Worm (Caenorhabditis elegans) whole organism, mixed stage, embryonic: ENCODE data around the gene pnp-1.

ENCODE experiments used
- M03D4.4 ChIP-seq: sonication (generic microtip); optimal IDR thresholded peaks from 2 replicates; lab custom pipeline; 2017; ENCODE audit warnings: mild to moderate bottlenecking, missing genetic modification characterization, missing compliant biosample characterization
- bed-3 ChIP-seq: fragments of 200-800 bp; sonication (Bioruptor generic); optimal IDR thresholded peaks from 3 replicates; lab custom pipeline; 2018; ENCODE audit warnings: mild to moderate bottlenecking, missing genetic modification characterization, moderate library complexity, missing compliant biosample characterization
- ceh-39 ChIP-seq: fragments of 150-350 bp; optimal IDR thresholded peaks from 2 replicates; lab custom pipeline; 2014; ENCODE audit warnings: missing biosample characterization, missing genetic modification characterization
- ceh-43 ChIP-seq: fragments of 200-800 bp; sonication (Bioruptor generic); optimal IDR thresholded peaks from 2 replicates; lab custom pipeline; 2018; ENCODE audit warnings: mild to moderate bottlenecking, missing genetic modification characterization, moderate library complexity, missing compliant biosample characterization
- ceh-83 ChIP-seq: fragments of 200-800 bp; sonication (Bioruptor generic); optimal IDR thresholded peaks from 2 replicates; lab custom pipeline; 2018; ENCODE audit warnings: mild to moderate bottlenecking, missing genetic modification characterization, missing compliant biosample characterization
- cnd-1 ChIP-seq: fragments of 200-800 bp; sonication (Bioruptor generic); optimal IDR thresholded peaks from 2 replicates; lab custom pipeline; 2018; ENCODE audit warnings: mild to moderate bottlenecking, missing genetic modification characterization, missing compliant biosample characterization
- elt-1 ChIP-seq: sonication (generic microtip); optimal IDR thresholded peaks from 2 replicates; lab custom pipeline; 2017; ENCODE audit warnings: missing genetic modification characterization, mild to moderate bottlenecking, missing compliant biosample characterization, antibody characterized with exemption, moderate library complexity, borderline replicate concordance; ENCODE audit not compliant: insufficient read depth
- elt-3 ChIP-seq: fragments of 150-350 bp; optimal IDR thresholded peaks from 2 replicates; lab custom pipeline; 2014; ENCODE audit warnings: missing biosample characterization, missing genetic modification characterization
- flh-1 ChIP-seq: fragments of 200-800 bp; sonication (Bioruptor generic); optimal IDR thresholded peaks from 2 replicates; lab custom pipeline; 2018; ENCODE audit warnings: mild to moderate bottlenecking, missing genetic modification characterization, moderate library complexity, missing compliant biosample characterization
- ham-2 ChIP-seq: fragments of 200-800 bp; sonication (Bioruptor generic); optimal IDR thresholded peaks from 2 replicates; lab custom pipeline; 2018; ENCODE audit warnings: mild to moderate bottlenecking, missing genetic modification characterization, missing compliant biosample characterization
- hlh-1 ChIP-seq: fragments of 150-350 bp; optimal IDR thresholded peaks from 2 replicates; lab custom pipeline; 2014; ENCODE audit warnings: missing biosample characterization, missing genetic modification reagents, missing genetic modification characterization
- lin-13 ChIP-seq: fragments of 150-350 bp; optimal IDR thresholded peaks from 2 replicates; lab custom pipeline; 2014; ENCODE audit warnings: missing biosample characterization, missing genetic modification characterization
- lin-32 ChIP-seq: fragments of 200-800 bp; sonication (Bioruptor generic); optimal IDR thresholded peaks from 2 replicates; lab custom pipeline; 2018; ENCODE audit warnings: mild to moderate bottlenecking, missing genetic modification characterization, missing compliant biosample characterization
- lsy-2 ChIP-seq: fragments of 150-350 bp; optimal IDR thresholded peaks from 2 replicates; lab custom pipeline; 2014; ENCODE audit warnings: missing biosample characterization, missing genetic modification characterization
- mab-5 ChIP-seq: fragments of 150-350 bp; optimal IDR thresholded peaks from 2 replicates; lab custom pipeline; 2014; ENCODE audit warnings: missing biosample characterization, missing genetic modification characterization
- mls-2 ChIP-seq: sonication (generic microtip); optimal IDR thresholded peaks from 2 replicates; lab custom pipeline; 2016; ENCODE audit warnings: mild to moderate bottlenecking, missing genetic modification characterization, moderate library complexity, missing compliant biosample characterization
- nhr-12 ChIP-seq: fragments of 150-350 bp; optimal IDR thresholded peaks from 2 replicates; lab custom pipeline; 2014; ENCODE audit warnings: missing biosample characterization, missing genetic modification characterization
- nhr-2 ChIP-seq: fragments of 150-350 bp; optimal IDR thresholded peaks from 2 replicates; lab custom pipeline; 2014; ENCODE audit warnings: missing biosample characterization, missing genetic modification characterization
- nhr-237 ChIP-seq: fragments of 150-350 bp; optimal IDR thresholded peaks from 2 replicates; lab custom pipeline; 2014; ENCODE audit warnings: missing biosample characterization, missing genetic modification characterization
- nhr-28 ChIP-seq: fragments of 150-350 bp; optimal IDR thresholded peaks from 2 replicates; lab custom pipeline; 2014; ENCODE audit warnings: missing biosample characterization, missing genetic modification characterization
- nhr-76 ChIP-seq: sonication (generic microtip); optimal IDR thresholded peaks from 2 replicates; lab custom pipeline; 2017; ENCODE audit warnings: missing biosample characterization, missing genetic modification characterization
- pha-4 ChIP-seq: fragments of 150-350 bp; optimal IDR thresholded peaks from 2 replicates; lab custom pipeline; 2018; ENCODE audit warnings: missing biosample characterization, missing genetic modification reagents, missing genetic modification characterization
- sem-2 ChIP-seq: fragments of 200-800 bp; sonication (Bioruptor generic); optimal IDR thresholded peaks from 2 replicates; lab custom pipeline; 2018; ENCODE audit warnings: mild to moderate bottlenecking, missing genetic modification characterization, missing compliant biosample characterization
- snpc-4 ChIP-seq: fragments of 150-350 bp; optimal IDR thresholded peaks from 2 replicates; lab custom pipeline; 2014; ENCODE audit warnings: missing biosample characterization, missing genetic modification characterization
- sptf-1 ChIP-seq: sonication (generic microtip); optimal IDR thresholded peaks from 2 replicates; lab custom pipeline; 2017; ENCODE audit warnings: mild to moderate bottlenecking, missing genetic modification characterization, moderate library complexity, missing compliant biosample characterization
- tbx-8 ChIP-seq: fragments of 200-800 bp; sonication (Bioruptor generic); optimal IDR thresholded peaks from 2 replicates; lab custom pipeline; 2018; ENCODE audit warnings: mild to moderate bottlenecking, missing genetic modification characterization, moderate library complexity, missing compliant biosample characterization
- unc-120 ChIP-seq: sonication (generic microtip); optimal IDR thresholded peaks from 2 replicates; lab custom pipeline; 2017; ENCODE audit warnings: missing genetic modification characterization, missing compliant biosample characterization; ENCODE audit not compliant: poor library complexity, severe bottlenecking
- unc-62 ChIP-seq: fragments of 150-350 bp; optimal IDR thresholded peaks from 2 replicates; lab custom pipeline; 2014; ENCODE audit warnings: missing biosample characterization, missing genetic modification reagents, missing genetic modification characterization
- zip-8 ChIP-seq: fragments of 150-350 bp; optimal IDR thresholded peaks from 2 replicates; lab custom pipeline; 2014; ENCODE audit warnings: missing biosample characterization, missing genetic modification characterization
- ztf-11 ChIP-seq: fragments of 150-350 bp; optimal IDR thresholded peaks from 2 replicates; lab custom pipeline; 2014; ENCODE audit warnings: missing biosample characterization, missing genetic modification characterization

Gene pnp-1

ce11 chrIV:320380-320779 is 22.3 kb upstream of the pnp-1 start, which contains the start of gene dsc-4:
Gene dsc-4, minus strand, starts transcription at chrIV:320544.
- no peak for TF ChIP-seq cnd-1
- no peak for TF ChIP-seq ceh-39 (tag; lab: Kevin White, UChicago)
- no peak for TF ChIP-seq hlh-1 (tag; lab: Kevin White, UChicago)
- TF ChIP-seq flh-1 (GFP tag; lab: Kevin White, UChicago): no peak
- TF ChIP-seq unc-62: no peak

ce11 chrIV:319654-320053 is 21.6 kb upstream of the pnp-1 start:
- TF ChIP-seq mls-2 (tag; lab: Kevin White, UChicago) (no peak), nhr-76 (tag; lab: Kevin White, UChicago) (no peak), M03D4.4 (no peak), zip-8 (no peak), elt-3 (no peak), nhr-237 (no peak)

DNA sequence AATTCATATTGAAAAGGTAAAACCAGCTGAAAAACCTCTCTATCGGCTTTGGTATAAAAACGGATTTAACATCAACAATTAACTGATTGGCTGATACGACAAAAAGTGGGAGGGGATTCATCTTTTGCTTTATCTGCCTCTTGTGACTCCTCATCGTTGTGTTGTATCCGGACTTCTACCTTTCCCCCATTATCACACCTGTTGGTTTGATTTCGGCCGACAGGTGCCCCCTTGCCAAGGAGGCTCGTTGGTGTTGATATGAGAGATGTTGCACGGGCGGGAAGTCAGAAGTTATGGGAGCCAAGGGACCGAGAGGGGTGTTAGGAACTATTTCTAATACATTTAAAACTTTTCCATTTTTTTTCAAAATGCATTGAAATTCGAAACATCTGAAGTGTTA is 16.4 kb upstream of the pnp-1 start:
- peak; percentile 44 for TF ChIP-seq unc-120 (tag; lab: Kevin White, UChicago)
- no peak for TF ChIP-seq ceh-43 (GFP tag; lab: Kevin White, UChicago)
- peak; percentile 80 for TF ChIP-seq hlh-1 (tag; lab: Kevin White, UChicago)
- TF ChIP-seq, all 35 proteins: peak for 2

ce11 chrIV:313615-314014 is 15.5 kb upstream of the pnp-1 start, which contains the start of gene snai-1:
Gene snai-1, minus strand, starts transcription at chrIV:313715.
- TF ChIP-seq ceh-83 (GFP tag; lab: Kevin White, UChicago) (no peak), bed-3 (GFP tag; lab: Kevin White, UChicago) (no peak)

DNA sequence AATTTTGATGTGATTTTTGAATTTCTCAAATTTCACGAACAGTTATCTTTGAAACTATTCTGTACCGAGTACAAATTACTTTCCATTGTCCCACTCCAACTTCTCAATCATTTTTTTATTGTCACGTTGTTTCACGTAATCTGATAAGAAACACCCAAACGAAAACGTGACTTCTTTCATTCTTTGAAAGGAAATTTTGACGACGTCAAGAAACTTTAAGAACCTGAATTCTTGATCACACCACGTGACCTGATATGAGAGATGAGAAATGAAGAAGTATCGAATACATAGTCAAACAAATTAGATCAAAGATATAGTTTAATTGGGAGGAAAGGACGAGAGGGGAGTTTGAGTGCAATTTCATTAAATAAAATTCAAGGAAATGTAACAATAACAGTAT is 11.4 kb upstream of the pnp-1 start:
- no peak for TF ChIP-seq sem-2 (GFP tag; lab: Kevin White, UChicago)
- TF ChIP-seq pha-4 (tag; lab: Kevin White, UChicago): no peak
- no peak for TF ChIP-seq lsy-2
- TF ChIP-seq nhr-2: no peak
- no peak for TF ChIP-seq zip-8
- no peak for TF ChIP-seq tbx-8 (GFP tag; lab: Kevin White, UChicago)
- TF ChIP-seq unc-62: no peak
- TF ChIP-seq nhr-237: no peak
- no peak for TF ChIP-seq nhr-28 (tag; lab: Kevin White, UChicago)
- no peak for TF ChIP-seq nhr-12 (tag; lab: Kevin White, UChicago)
- no peak for TF ChIP-seq bed-3 (GFP tag; lab: Kevin White, UChicago)
- no peak for TF ChIP-seq mab-5 (tag; lab: Kevin White, UChicago)
- TF ChIP-seq ceh-39 (tag; lab: Kevin White, UChicago): no peak
- TF ChIP-seq lin-13 (tag; lab: Kevin White, UChicago): no peak
- no peak for TF ChIP-seq sptf-1 (tag; lab: Kevin White, UChicago)
- TF ChIP-seq hlh-1 (tag; lab: Kevin White, UChicago): no peak
- TF ChIP-seq elt-3: no peak
- TF ChIP-seq ceh-83 (GFP tag; lab: Kevin White, UChicago): no peak
- no peak for TF ChIP-seq nhr-76 (tag; lab: Kevin White, UChicago)
- TF ChIP-seq, all 35 proteins: peak for 0

DNA sequence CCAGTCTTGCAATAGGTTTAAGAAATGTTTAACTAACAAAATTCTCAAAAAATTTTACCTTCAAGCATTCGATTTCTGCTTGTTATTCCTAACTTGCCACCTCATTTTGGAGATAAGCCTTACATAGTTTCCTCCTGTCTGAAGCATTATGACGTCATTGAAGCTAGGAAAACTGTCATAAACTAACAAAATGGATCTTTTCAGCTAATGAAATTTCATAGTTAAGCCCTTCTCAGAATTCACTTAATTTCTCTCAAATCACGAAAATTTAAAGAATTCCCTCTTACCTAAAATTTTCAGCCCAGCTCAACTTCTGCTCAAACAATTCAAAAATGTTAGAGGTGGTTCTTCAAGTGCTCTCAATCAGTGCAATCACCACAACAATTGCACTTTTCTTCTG is 9.1 kb upstream of the pnp-1 start, which contains the start of gene swt-1:
Gene swt-1, plus strand, starts transcription at position 301 of the 400 bp plus-strand sequence.
- peak; percentile 73 for TF ChIP-seq zip-8
- no peak for TF ChIP-seq unc-120 (tag; lab: Kevin White, UChicago)
- no peak for TF ChIP-seq sptf-1 (tag; lab: Kevin White, UChicago)
- TF ChIP-seq ham-2 (GFP tag; lab: Kevin White, UChicago): no peak

DNA sequence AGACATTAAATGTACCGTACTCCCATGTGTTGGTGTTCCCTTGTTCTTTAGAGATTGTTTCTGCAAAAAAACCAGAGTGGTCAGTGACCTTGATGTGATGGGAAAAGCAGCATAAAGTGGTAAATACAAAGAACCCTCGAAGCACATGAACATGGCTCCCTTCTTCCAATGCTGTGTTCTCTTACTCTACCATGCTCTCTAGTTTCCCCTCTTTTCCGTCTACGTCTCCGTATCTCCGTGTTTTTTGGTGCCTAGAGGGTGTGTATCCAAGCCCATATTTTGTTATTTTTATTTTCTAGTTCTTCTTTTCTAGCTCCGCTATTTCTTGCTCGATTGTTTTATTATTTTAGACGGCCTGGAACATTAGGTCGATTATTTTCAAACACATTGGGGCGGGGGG is 8.5 kb upstream of the pnp-1 start:
- TF ChIP-seq nhr-76 (tag; lab: Kevin White, UChicago): no peak
- no peak for TF ChIP-seq elt-1
- TF ChIP-seq snpc-4 (tag; lab: Kevin White, UChicago): no peak
- no peak for TF ChIP-seq lin-32 (GFP tag; lab: Kevin White, UChicago)
- TF ChIP-seq unc-120 (tag; lab: Kevin White, UChicago): no peak
- no peak for TF ChIP-seq mab-5 (tag; lab: Kevin White, UChicago)
- TF ChIP-seq bed-3 (GFP tag; lab: Kevin White, UChicago): no peak
- no peak for TF ChIP-seq elt-3
- no peak for TF ChIP-seq ztf-11
- no peak for TF ChIP-seq ceh-83 (GFP tag; lab: Kevin White, UChicago)
